Worm (Caenorhabditis elegans) whole organism, midembryonic: ENCODE results near the gene hxk-3.

Source experiments
- T22C8.4 ChIP-seq: fragments of 200-800 bp; sonication (Bioruptor generic); IDR thresholded peaks from 2 replicates; pipeline ENCODE4 v1.3.6; 2022; ENCODE audit warnings: missing genetic modification characterization, missing compliant biosample characterization
- cog-1 ChIP-seq: sonication (generic microtip); optimal IDR thresholded peaks from 2 replicates; lab custom pipeline; 2016; ENCODE audit warnings: missing genetic modification characterization, missing compliant biosample characterization
- flt-1 ChIP-seq: fragments of 200-800 bp; sonication (Bioruptor generic); IDR thresholded peaks from 2 replicates; pipeline ENCODE4 v1.3.6; 2022; ENCODE audit warnings: missing genetic modification characterization, missing compliant biosample characterization
- klf-2 ChIP-seq: fragments of 200-800 bp; sonication (Bioruptor generic); conservative IDR thresholded peaks from 2 replicates; pipeline ENCODE4 v1.3.6; 2022; ENCODE audit warnings: missing genetic modification reagents, missing genetic modification characterization, missing compliant biosample characterization
- med-1 ChIP-seq: sonication (generic microtip); optimal IDR thresholded peaks from 2 replicates; lab custom pipeline; 2017; ENCODE audit warnings: missing genetic modification characterization, mild to moderate bottlenecking, missing compliant biosample characterization, antibody characterized with exemption, missing genetic modification reagents; ENCODE audit not compliant: insufficient read depth
- ref-1 ChIP-seq: fragments of 200-800 bp; sonication (Bioruptor generic); conservative IDR thresholded peaks from 2 replicates; pipeline ENCODE4 v1.3.6; 2022; ENCODE audit warnings: missing genetic modification reagents, missing genetic modification characterization, missing compliant biosample characterization
- tab-1 ChIP-seq: fragments of 200-800 bp; sonication (Bioruptor generic); IDR thresholded peaks from 2 replicates; pipeline ENCODE4 v1.3.6; 2022; ENCODE audit warnings: missing genetic modification characterization, missing compliant biosample characterization
- ztf-23 ChIP-seq: fragments of 200-800 bp; sonication (Bioruptor generic); IDR thresholded peaks from 2 replicates; pipeline ENCODE4 v1.3.6; 2022; ENCODE audit warnings: missing genetic modification reagents, missing genetic modification characterization, missing compliant biosample characterization
- ztf-29 ChIP-seq: fragments of 200-800 bp; sonication (Bioruptor generic); IDR thresholded peaks from 2 replicates; pipeline ENCODE4 v1.3.6; 2022; ENCODE audit warnings: missing genetic modification reagents, missing genetic modification characterization, missing compliant biosample characterization

The hxk-3 gene

ce11 chrIV:1465462-1465861 lies 32.0 kb upstream of the hxk-3 start:
- TF ChIP-seq cog-1 (tag; lab: Kevin White, UChicago): no peak
- TF ChIP-seq med-1: no peak
- TF ChIP-seq T22C8.4 (GFP tag; lab: Robert Waterston, UW): no peak
- TF ChIP-seq ztf-23 (GFP tag; lab: Robert Waterston, UW): no peak
- no peak for TF ChIP-seq klf-2 (GFP tag; lab: Robert Waterston, UW)

ce11 chrIV:1469093-1469492 lies 28.3 kb upstream of the hxk-3 start:
- TF ChIP-seq ref-1 (GFP tag; lab: Robert Waterston, UW): no peak
- no peak for TF ChIP-seq flt-1 (GFP tag; lab: Robert Waterston, UW)
- TF ChIP-seq med-1: no peak
- TF ChIP-seq cog-1 (tag; lab: Kevin White, UChicago): no peak
- no peak for TF ChIP-seq tab-1 (GFP tag; lab: Robert Waterston, UW)
- TF ChIP-seq ztf-29 (GFP tag; lab: Robert Waterston, UW): no peak
- TF ChIP-seq ztf-23 (GFP tag; lab: Robert Waterston, UW): no peak

- TF ChIP-seq ztf-29 (GFP tag; lab: Robert Waterston, UW) (no peak), cog-1 (tag; lab: Kevin White, UChicago) (no peak), tab-1 (GFP tag; lab: Robert Waterston, UW) (no peak), flt-1 (GFP tag; lab: Robert Waterston, UW) (no peak)
Observed at ce11 chrIV:1470364-1470763, 27.1 kb upstream of the hxk-3 start.

- no peak for TF ChIP-seq tab-1 (GFP tag; lab: Robert Waterston, UW)
- TF ChIP-seq klf-2 (GFP tag; lab: Robert Waterston, UW): no peak
- TF ChIP-seq flt-1 (GFP tag; lab: Robert Waterston, UW): no peak
- TF ChIP-seq T22C8.4 (GFP tag; lab: Robert Waterston, UW): no peak
Observed at ce11 chrIV:1472145-1472544, 25.3 kb upstream of the hxk-3 start.

ce11 chrIV:1475009-1475408 lies 22.4 kb upstream of the hxk-3 start, which contains the start of gene Y77E11A.12:
Gene Y77E11A.12 (minus strand): TSS chrIV:1475109.
- no peak for TF ChIP-seq T22C8.4 (GFP tag; lab: Robert Waterston, UW)
- no peak for TF ChIP-seq tab-1 (GFP tag; lab: Robert Waterston, UW)
- no peak for TF ChIP-seq ref-1 (GFP tag; lab: Robert Waterston, UW)
- TF ChIP-seq cog-1 (tag; lab: Kevin White, UChicago): no peak
- no peak for TF ChIP-seq klf-2 (GFP tag; lab: Robert Waterston, UW)
- no peak for TF ChIP-seq med-1
- TF ChIP-seq flt-1 (GFP tag; lab: Robert Waterston, UW): no peak
- no peak for TF ChIP-seq ztf-29 (GFP tag; lab: Robert Waterston, UW)
- TF ChIP-seq ztf-23 (GFP tag; lab: Robert Waterston, UW): no peak

- TF ChIP-seq ref-1 (GFP tag; lab: Robert Waterston, UW) (no peak), klf-2 (GFP tag; lab: Robert Waterston, UW) (no peak), ztf-23 (GFP tag; lab: Robert Waterston, UW) (no peak), flt-1 (GFP tag; lab: Robert Waterston, UW) (no peak), ztf-29 (GFP tag; lab: Robert Waterston, UW) (no peak), med-1 (no peak), tab-1 (GFP tag; lab: Robert Waterston, UW) (no peak), T22C8.4 (GFP tag; lab: Robert Waterston, UW) (no peak), cog-1 (tag; lab: Kevin White, UChicago) (no peak)
Observed at ce11 chrIV:1478649-1479048, 18.8 kb upstream of the hxk-3 start.

- TF ChIP-seq ztf-29 (GFP tag; lab: Robert Waterston, UW): no peak
- TF ChIP-seq T22C8.4 (GFP tag; lab: Robert Waterston, UW): no peak
- TF ChIP-seq tab-1 (GFP tag; lab: Robert Waterston, UW): no peak
- TF ChIP-seq klf-2 (GFP tag; lab: Robert Waterston, UW): no peak
- no peak for TF ChIP-seq ref-1 (GFP tag; lab: Robert Waterston, UW)
- TF ChIP-seq med-1: no peak
- TF ChIP-seq ztf-23 (GFP tag; lab: Robert Waterston, UW): no peak
- no peak for TF ChIP-seq cog-1 (tag; lab: Kevin White, UChicago)
- TF ChIP-seq flt-1 (GFP tag; lab: Robert Waterston, UW): no peak
Observed at ce11 chrIV:1484968-1485474, 12.4 kb upstream of the hxk-3 start, which contains the start of gene Y77E11A.16. Gene Y77E11A.16 (plus strand): TSS chrIV:1485424.

ce11 chrIV:1496017-1496678 lies 1.3 kb upstream of the hxk-3 start, which contains the start of gene npp-20:
Gene npp-20 (minus strand): TSS chrIV:1496022.
- no peak for TF ChIP-seq tab-1 (GFP tag; lab: Robert Waterston, UW)
- TF ChIP-seq T22C8.4 (GFP tag; lab: Robert Waterston, UW): no peak
- TF ChIP-seq ztf-23 (GFP tag; lab: Robert Waterston, UW): no peak
- TF ChIP-seq cog-1 (tag; lab: Kevin White, UChicago): no peak
- TF ChIP-seq ztf-29 (GFP tag; lab: Robert Waterston, UW): no peak
- no peak for TF ChIP-seq med-1
- TF ChIP-seq flt-1 (GFP tag; lab: Robert Waterston, UW): no peak

- TF ChIP-seq flt-1 (GFP tag; lab: Robert Waterston, UW): no peak
- no peak for TF ChIP-seq ztf-23 (GFP tag; lab: Robert Waterston, UW)
- no peak for TF ChIP-seq med-1
- TF ChIP-seq ztf-29 (GFP tag; lab: Robert Waterston, UW): no peak
- TF ChIP-seq klf-2 (GFP tag; lab: Robert Waterston, UW): no peak
- TF ChIP-seq ref-1 (GFP tag; lab: Robert Waterston, UW): no peak
- no peak for TF ChIP-seq tab-1 (GFP tag; lab: Robert Waterston, UW)
- TF ChIP-seq cog-1 (tag; lab: Kevin White, UChicago): no peak
- TF ChIP-seq T22C8.4 (GFP tag; lab: Robert Waterston, UW): no peak
Observed at ce11 chrIV:1496679-1497033, 770 bp upstream of the hxk-3 start.
